Worm (Caenorhabditis elegans) whole organism, L1 larva: Measurements from ENCODE around the gene F36D4.1.

Experiments used
- C04F5.9 ChIP-seq: sonication (generic microtip); optimal IDR thresholded peaks from 2 replicates; lab custom pipeline; 2016; ENCODE audit warnings: missing genetic modification characterization, missing compliant biosample characterization
- C16A3.4 ChIP-seq: fragments of 150-350 bp; optimal IDR thresholded peaks from 2 replicates; lab custom pipeline; 2014; ENCODE audit warnings: missing biosample characterization, missing genetic modification characterization
- F16B12.6 ChIP-seq: fragments of 150-350 bp; optimal IDR thresholded peaks from 2 replicates; lab custom pipeline; 2014; ENCODE audit warnings: missing biosample characterization, missing genetic modification characterization
- Y116A8C.19 ChIP-seq: sonication (generic microtip); optimal IDR thresholded peaks from 2 replicates; lab custom pipeline; 2016; ENCODE audit warnings: missing compliant biosample characterization, missing genetic modification characterization, borderline replicate concordance
- aha-1 ChIP-seq: fragments of 150-350 bp; optimal IDR thresholded peaks from 2 replicates; lab custom pipeline; 2014; ENCODE audit warnings: missing biosample characterization, missing genetic modification characterization
- ama-1 ChIP-seq: fragments of 150-350 bp; optimal IDR thresholded peaks from 2 replicates; lab custom pipeline; 2014
- ceh-63 ChIP-seq: fragments of 200-800 bp; sonication (Bioruptor generic); optimal IDR thresholded peaks from 2 replicates; lab custom pipeline; 2018; ENCODE audit warnings: mild to moderate bottlenecking, missing genetic modification characterization, missing compliant biosample characterization
- ceh-88 ChIP-seq: fragments of 200-800 bp; sonication (Bioruptor generic); IDR thresholded peaks from 2 replicates; pipeline ENCODE4 v1.3.6; 2022; ENCODE audit warnings: missing genetic modification characterization, missing compliant biosample characterization
- dpl-1 ChIP-seq, 3 experiments: fragments of 150-350 bp in 2 of 3; sonication (generic microtip) in 1 of 3; optimal IDR thresholded peaks; 2 replicates each; lab custom pipeline; 2014 to 2017; ENCODE audit warnings: missing biosample characterization in 3 of 3, missing genetic modification characterization in 3 of 3, missing genetic modification reagents in 3 of 3
- dsc-1 ChIP-seq: sonication (generic microtip); optimal IDR thresholded peaks from 2 replicates; lab custom pipeline; 2016; ENCODE audit warnings: mild to moderate bottlenecking, missing genetic modification characterization, missing compliant biosample characterization
- efl-1 ChIP-seq, 4 experiments: fragments of 150-350 bp; optimal IDR thresholded peaks in 3 of 4; peaks in 1 of 4; 1 replicate in 1 of 4; 2 replicates in 3 of 4; lab custom pipeline; 2014; ENCODE audit warnings: missing biosample characterization in 2 of 4, missing genetic modification characterization in 2 of 4, missing genetic modification reagents in 2 of 4
- efl-3 ChIP-seq: fragments of 200-800 bp; sonication (Bioruptor generic); optimal IDR thresholded peaks from 2 replicates; lab custom pipeline; 2018; ENCODE audit warnings: mild to moderate bottlenecking, missing genetic modification characterization, missing compliant biosample characterization
- ets-5 ChIP-seq: fragments of 200-800 bp; sonication (Bioruptor generic); IDR thresholded peaks from 2 replicates; pipeline ENCODE4 v1.3.6; 2022; ENCODE audit warnings: missing genetic modification characterization, missing compliant biosample characterization
- fkh-8 ChIP-seq: sonication (generic microtip); optimal IDR thresholded peaks from 2 replicates; lab custom pipeline; 2016; ENCODE audit warnings: mild to moderate bottlenecking, missing genetic modification characterization, missing compliant biosample characterization
- fos-1 ChIP-seq: fragments of 150-350 bp; optimal IDR thresholded peaks from 2 replicates; lab custom pipeline; 2014; ENCODE audit warnings: missing biosample characterization, missing genetic modification characterization
- grh-1 ChIP-seq: fragments of 200-800 bp; sonication (Bioruptor generic); IDR thresholded peaks from 2 replicates; pipeline ENCODE4 v1.3.6; 2022; ENCODE audit warnings: missing genetic modification reagents, missing genetic modification characterization, missing compliant biosample characterization
- hlh-17 ChIP-seq: fragments of 200-800 bp; sonication (Bioruptor generic); optimal IDR thresholded peaks from 2 replicates; lab custom pipeline; 2018; ENCODE audit warnings: missing genetic modification characterization, mild to moderate bottlenecking, missing compliant biosample characterization, moderate library complexity, borderline replicate concordance
- hpl-2 ChIP-seq: fragments of 150-350 bp; optimal IDR thresholded peaks from 2 replicates; lab custom pipeline; 2014; ENCODE audit warnings: missing biosample characterization, missing genetic modification reagents, missing genetic modification characterization
- isw-1 ChIP-seq: fragments of 200-800 bp; sonication (Bioruptor generic); IDR thresholded peaks from 2 replicates; pipeline ENCODE4 v1.3.6; 2022; ENCODE audit warnings: missing genetic modification characterization, missing compliant biosample characterization
- lin-13 ChIP-seq: fragments of 150-350 bp; optimal IDR thresholded peaks from 2 replicates; lab custom pipeline; 2014; ENCODE audit warnings: missing biosample characterization, missing genetic modification reagents, missing genetic modification characterization
- lin-14 ChIP-seq: fragments of 200-800 bp; sonication (Bioruptor generic); optimal IDR thresholded peaks from 2 replicates; lab custom pipeline; 2018; ENCODE audit warnings: mild to moderate bottlenecking, missing genetic modification characterization, moderate library complexity, missing compliant biosample characterization
- lin-39 ChIP-seq: fragments of 150-350 bp; optimal IDR thresholded peaks from 2 replicates; lab custom pipeline; 2014; ENCODE audit warnings: missing biosample characterization, missing genetic modification reagents, missing genetic modification characterization
- lsy-2 ChIP-seq, 2 experiments: fragments of 150-350 bp; optimal IDR thresholded peaks; 2 replicates each; lab custom pipeline; 2014; ENCODE audit warnings: missing biosample characterization in 2 of 2, missing genetic modification characterization in 2 of 2
- nhr-19 ChIP-seq: fragments of 200-800 bp; sonication (Bioruptor generic); conservative IDR thresholded peaks from 2 replicates; pipeline ENCODE4 v1.3.6; 2022; ENCODE audit warnings: missing genetic modification characterization, missing compliant biosample characterization
- nhr-20 ChIP-seq: sonication (generic microtip); optimal IDR thresholded peaks from 2 replicates; lab custom pipeline; 2016; ENCODE audit warnings: mild to moderate bottlenecking, missing genetic modification characterization, missing compliant biosample characterization
- nhr-28 ChIP-seq: fragments of 150-350 bp; optimal IDR thresholded peaks from 2 replicates; lab custom pipeline; 2014; ENCODE audit warnings: missing biosample characterization, missing genetic modification characterization
- nhr-47 ChIP-seq: sonication (generic microtip); optimal IDR thresholded peaks from 2 replicates; lab custom pipeline; 2016; ENCODE audit warnings: mild to moderate bottlenecking, missing genetic modification characterization, moderate library complexity, missing compliant biosample characterization
- nhr-76 ChIP-seq: sonication (generic microtip); optimal IDR thresholded peaks from 2 replicates; lab custom pipeline; 2017; ENCODE audit warnings: missing biosample characterization, missing genetic modification characterization
- nhr-77 ChIP-seq: fragments of 150-350 bp; optimal IDR thresholded peaks from 2 replicates; lab custom pipeline; 2014; ENCODE audit warnings: missing biosample characterization, missing genetic modification characterization
- nhr-84 ChIP-seq: sonication (generic microtip); optimal IDR thresholded peaks from 2 replicates; lab custom pipeline; 2017; ENCODE audit warnings: missing biosample characterization, missing genetic modification characterization
- nhr-85 ChIP-seq: sonication (generic microtip); peaks from one replicate; lab custom pipeline; 2016; ENCODE audit warnings: missing genetic modification characterization, inconsistent platforms, missing compliant biosample characterization
- pax-3 ChIP-seq: fragments of 200-800 bp; sonication (Bioruptor generic); optimal IDR thresholded peaks from 2 replicates; lab custom pipeline; 2018; ENCODE audit warnings: mild to moderate bottlenecking, missing genetic modification characterization, moderate library complexity, missing compliant biosample characterization
- rnt-1 ChIP-seq: sonication (generic microtip); optimal IDR thresholded peaks from 2 replicates; lab custom pipeline; 2016; ENCODE audit warnings: mild to moderate bottlenecking, missing genetic modification characterization, moderate library complexity, missing compliant biosample characterization
- skn-1 ChIP-seq: fragments of 150-350 bp; optimal IDR thresholded peaks from 2 replicates; lab custom pipeline; 2014; ENCODE audit warnings: missing biosample characterization, missing genetic modification characterization
- snpc-4 ChIP-seq: fragments of 150-350 bp; optimal IDR thresholded peaks from 2 replicates; lab custom pipeline; 2014; ENCODE audit warnings: missing biosample characterization, missing genetic modification characterization
- snu-23 ChIP-seq: sonication (generic microtip); optimal IDR thresholded peaks from 2 replicates; lab custom pipeline; 2016; ENCODE audit warnings: missing genetic modification characterization, missing compliant biosample characterization
- sox-4 ChIP-seq: sonication (generic microtip); optimal IDR thresholded peaks from 2 replicates; lab custom pipeline; 2016; ENCODE audit warnings: missing genetic modification characterization, missing compliant biosample characterization
- sptf-1 ChIP-seq: fragments of 150-350 bp; optimal IDR thresholded peaks from 2 replicates; lab custom pipeline; 2014; ENCODE audit warnings: missing biosample characterization, missing genetic modification characterization
- swsn-7 ChIP-seq: sonication (generic microtip); optimal IDR thresholded peaks from 2 replicates; lab custom pipeline; 2016; ENCODE audit warnings: missing genetic modification characterization, missing compliant biosample characterization
- tlp-1 ChIP-seq: fragments of 150-350 bp; optimal IDR thresholded peaks from 2 replicates; lab custom pipeline; 2014; ENCODE audit warnings: missing biosample characterization, missing genetic modification characterization
- unc-130 ChIP-seq: fragments of 150-350 bp; optimal IDR thresholded peaks from 2 replicates; lab custom pipeline; 2017; ENCODE audit warnings: missing biosample characterization, missing genetic modification characterization, inconsistent platforms
- unc-86 ChIP-seq: sonication (generic microtip); optimal IDR thresholded peaks from 2 replicates; lab custom pipeline; 2016; ENCODE audit warnings: missing genetic modification characterization, missing compliant biosample characterization
- xbp-1 ChIP-seq: sonication (generic microtip); optimal IDR thresholded peaks from 2 replicates; lab custom pipeline; 2016; ENCODE audit warnings: missing genetic modification characterization, missing compliant biosample characterization
- zag-1 ChIP-seq: fragments of 150-350 bp; optimal IDR thresholded peaks from 2 replicates; lab custom pipeline; 2014; ENCODE audit warnings: missing biosample characterization, missing genetic modification characterization
- zip-4 ChIP-seq: fragments of 200-800 bp; sonication (Bioruptor generic); optimal IDR thresholded peaks from 2 replicates; lab custom pipeline; 2018; ENCODE audit warnings: mild to moderate bottlenecking, missing genetic modification characterization, moderate library complexity, missing compliant biosample characterization
- ztf-4 ChIP-seq: fragments of 150-350 bp; optimal IDR thresholded peaks from 2 replicates; lab custom pipeline; 2014; ENCODE audit warnings: missing biosample characterization, missing genetic modification characterization

F36D4.1 gene

ce11 chrV:9386143-9386542 lies 30.6 kb upstream of the F36D4.1 start, which contains the start of gene hum-2:
TSS of gene hum-2 (plus strand) at chrV:9386175.
- TF ChIP-seq efl-3 = no peak
- TF ChIP-seq Y116A8C.19 (tag; lab: Kevin White, UChicago) = no peak
- TF ChIP-seq efl-1 (optimal IDR thresholded peaks at IDR 0.05; lab: Kevin White, UChicago) = no peak
- peak in 1 of 2 experiments; percentile 45 for TF ChIP-seq efl-1 (GFP tag; optimal IDR thresholded peaks at IDR 0.05 in 1 of 2; lab: Kevin White, UChicago)
- no peak for TF ChIP-seq snu-23 (GFP tag; lab: Kevin White, UChicago)
- TF ChIP-seq zip-4 (GFP tag; lab: Kevin White, UChicago) = no peak
- TF ChIP-seq lsy-2 (tag; optimal IDR thresholded peaks at IDR 0.05; lab: Kevin White, UChicago) = no peak

- TF ChIP-seq dsc-1 = no peak
- TF ChIP-seq ceh-63 (GFP tag; lab: Kevin White, UChicago) = no peak
- TF ChIP-seq nhr-77 (tag; lab: Kevin White, UChicago) = no peak
- TF ChIP-seq nhr-84 (tag; lab: Kevin White, UChicago) = no peak
- peak; percentile 9 for TF ChIP-seq nhr-85 (tag; lab: Kevin White, UChicago)
- TF ChIP-seq nhr-76 (tag; lab: Kevin White, UChicago) = no peak
- TF ChIP-seq nhr-28 (tag; lab: Kevin White, UChicago) = no peak
- no peak for TF ChIP-seq fkh-8 (tag; lab: Kevin White, UChicago)
- peak; percentile 22 for TF ChIP-seq snu-23 (GFP tag; lab: Kevin White, UChicago)
- TF ChIP-seq C04F5.9 (tag; lab: Kevin White, UChicago) = no peak
- TF ChIP-seq hpl-2 (GFP tag; lab: Kevin White, UChicago) = no peak
- TF ChIP-seq F16B12.6 (tag; lab: Kevin White, UChicago) = no peak
- no peak for TF ChIP-seq sptf-1 (tag; lab: Kevin White, UChicago)
- no peak for TF ChIP-seq ama-1 (lab: Kevin White, UChicago)
- TF ChIP-seq pax-3 (tag; lab: Kevin White, UChicago) = no peak
- no peak for TF ChIP-seq isw-1 (GFP tag; lab: Robert Waterston, UW)
- TF ChIP-seq aha-1 (tag; lab: Kevin White, UChicago) = no peak
- TF ChIP-seq lin-39 (tag; lab: Kevin White, UChicago) = no peak
- TF ChIP-seq swsn-7 (tag; lab: Kevin White, UChicago) = no peak
- peak; percentile 32 for TF ChIP-seq nhr-47 (tag; lab: Kevin White, UChicago)
- no peak for TF ChIP-seq ets-5
- peak; percentile 20 for TF ChIP-seq lin-14
- no peak for TF ChIP-seq sox-4 (tag; lab: Kevin White, UChicago)
- no peak for TF ChIP-seq nhr-20 (tag; lab: Kevin White, UChicago)
- TF ChIP-seq grh-1 (GFP tag; lab: Robert Waterston, UW) = 0 out of 2 replicates have a peak, but pooled peaks have one; percentile 15
- no peak for TF ChIP-seq unc-130 (tag; lab: Kevin White, UChicago)
- peak; percentile 97 for TF ChIP-seq snpc-4
- peak in 1 of 2 experiments; percentile 25 for TF ChIP-seq efl-1 (optimal IDR thresholded peaks at IDR 0.05; lab: Kevin White, UChicago)
- no peak for TF ChIP-seq efl-1 (GFP tag; optimal IDR thresholded peaks at IDR 0.05 in 1 of 2; lab: Kevin White, UChicago)
- no peak for TF ChIP-seq ztf-4
- no peak for TF ChIP-seq tlp-1 (tag; lab: Kevin White, UChicago)
- no peak for TF ChIP-seq C16A3.4 (tag; lab: Kevin White, UChicago)
- TF ChIP-seq rnt-1 = peak; percentile 47
- TF ChIP-seq unc-86 (tag; lab: Kevin White, UChicago) = no peak
- TF ChIP-seq lin-13 (GFP tag; lab: Kevin White, UChicago) = no peak
- no peak for TF ChIP-seq xbp-1 (tag; lab: Kevin White, UChicago)
- peak; percentile 36; the same call in 1 of the 2 replicates for TF ChIP-seq nhr-19 (GFP tag; lab: Robert Waterston, UW)
- TF ChIP-seq hlh-17 (GFP tag; lab: Kevin White, UChicago) = no peak
- no peak for TF ChIP-seq dpl-1 (GFP tag; optimal IDR thresholded peaks at IDR 0.05; lab: Kevin White, UChicago)
- no peak for TF ChIP-seq skn-1 (tag; lab: Kevin White, UChicago)
- no peak for TF ChIP-seq zag-1 (tag; lab: Kevin White, UChicago)
- no peak for TF ChIP-seq ceh-88 (GFP tag; lab: Robert Waterston, UW)
- no peak for TF ChIP-seq fos-1 (tag; lab: Kevin White, UChicago)
Observed at ce11 chrV:9391959-9392358, 24.8 kb upstream of the F36D4.1 start.
